Worm (Caenorhabditis elegans) whole organism, L3 larva: ENCODE results near the gene amx-1.

ENCODE experiments used
- R02D3.7 ChIP-seq: fragments of 150-350 bp; optimal IDR thresholded peaks from 2 replicates; lab custom pipeline; 2014; ENCODE audit warnings: missing biosample characterization, missing genetic modification characterization
- ZK546.5 ChIP-seq: sonication (generic microtip); optimal IDR thresholded peaks from 2 replicates; lab custom pipeline; 2017; ENCODE audit warnings: missing biosample characterization, missing genetic modification characterization
- aly-2 ChIP-seq: fragments of 150-350 bp; optimal IDR thresholded peaks from 2 replicates; lab custom pipeline; 2014; ENCODE audit warnings: missing biosample characterization, missing genetic modification characterization
- ama-1 ChIP-seq: fragments of 150-350 bp; optimal IDR thresholded peaks from 2 replicates; lab custom pipeline; 2018
- ceh-16 ChIP-seq: sonication (generic microtip); optimal IDR thresholded peaks from 2 replicates; lab custom pipeline; 2017; ENCODE audit warnings: missing biosample characterization, missing genetic modification characterization
- ceh-28 ChIP-seq: fragments of 150-350 bp; optimal IDR thresholded peaks from 2 replicates; lab custom pipeline; 2014; ENCODE audit warnings: missing biosample characterization, missing genetic modification reagents, missing genetic modification characterization
- ceh-82 ChIP-seq: fragments of 150-350 bp; optimal IDR thresholded peaks from 2 replicates; lab custom pipeline; 2014; ENCODE audit warnings: missing biosample characterization, missing genetic modification characterization
- daf-12 ChIP-seq: fragments of 150-350 bp; optimal IDR thresholded peaks from 2 replicates; lab custom pipeline; 2014; ENCODE audit warnings: missing biosample characterization, missing genetic modification reagents, missing genetic modification characterization
- egl-27 ChIP-seq: sonication (generic microtip); optimal IDR thresholded peaks from 4 replicates; lab custom pipeline; 2017; ENCODE audit warnings: missing biosample characterization, missing genetic modification reagents, missing genetic modification characterization
- egl-5 ChIP-seq: fragments of 150-350 bp; optimal IDR thresholded peaks from 2 replicates; lab custom pipeline; 2017; ENCODE audit warnings: missing biosample characterization, missing genetic modification reagents, missing genetic modification characterization, inconsistent platforms
- elt-2 ChIP-seq: sonication (generic microtip); optimal IDR thresholded peaks from 2 replicates; lab custom pipeline; 2016; ENCODE audit warnings: missing genetic modification reagents, mild to moderate bottlenecking, missing genetic modification characterization, missing compliant biosample characterization
- eor-1 ChIP-seq, 2 experiments: fragments of 150-350 bp; optimal IDR thresholded peaks; 2 replicates each; lab custom pipeline; 2014 to 2018; ENCODE audit warnings: missing biosample characterization in 2 of 2, missing genetic modification characterization in 2 of 2
- fkh-10 ChIP-seq: sonication (generic microtip); optimal IDR thresholded peaks from 2 replicates; lab custom pipeline; 2017; ENCODE audit warnings: missing biosample characterization, missing genetic modification reagents, missing genetic modification characterization
- fkh-2 ChIP-seq: fragments of 150-350 bp; optimal IDR thresholded peaks from 2 replicates; lab custom pipeline; 2014; ENCODE audit warnings: missing biosample characterization, missing genetic modification reagents, missing genetic modification characterization
- fos-1 ChIP-seq: fragments of 150-350 bp; optimal IDR thresholded peaks from 2 replicates; lab custom pipeline; 2014; ENCODE audit warnings: missing biosample characterization, missing genetic modification characterization
- hmg-11 ChIP-seq: sonication (generic microtip); optimal IDR thresholded peaks from 2 replicates; lab custom pipeline; 2016; ENCODE audit warnings: missing genetic modification characterization, missing compliant biosample characterization
- jun-1 ChIP-seq: fragments of 150-350 bp; optimal IDR thresholded peaks from 2 replicates; lab custom pipeline; 2014; ENCODE audit warnings: missing biosample characterization, missing genetic modification reagents, missing genetic modification characterization
- lin-15B ChIP-seq: fragments of 150-350 bp; optimal IDR thresholded peaks from 2 replicates; lab custom pipeline; 2014; ENCODE audit warnings: missing biosample characterization, missing genetic modification characterization
- lsy-12 ChIP-seq: sonication (generic microtip); optimal IDR thresholded peaks from 2 replicates; lab custom pipeline; 2016; ENCODE audit warnings: mild to moderate bottlenecking, missing genetic modification characterization, missing compliant biosample characterization
- mdl-1 ChIP-seq: fragments of 150-350 bp; optimal IDR thresholded peaks from 2 replicates; lab custom pipeline; 2014; ENCODE audit warnings: missing biosample characterization, missing genetic modification characterization
- mml-1 ChIP-seq: fragments of 150-350 bp; sonication (generic microtip); optimal IDR thresholded peaks from 3 replicates; lab custom pipeline; 2014; ENCODE audit warnings: missing biosample characterization, missing genetic modification characterization
- nfya-1 ChIP-seq: sonication (generic microtip); optimal IDR thresholded peaks from 2 replicates; lab custom pipeline; 2017; ENCODE audit warnings: missing genetic modification characterization, mild to moderate bottlenecking, missing compliant biosample characterization, antibody characterized with exemption, moderate library complexity; ENCODE audit not compliant: insufficient read depth
- nhr-11 ChIP-seq: fragments of 150-350 bp; optimal IDR thresholded peaks from 2 replicates; lab custom pipeline; 2014; ENCODE audit warnings: missing biosample characterization, missing genetic modification characterization
- nhr-12 ChIP-seq: fragments of 150-350 bp; optimal IDR thresholded peaks from 2 replicates; lab custom pipeline; 2014; ENCODE audit warnings: missing biosample characterization, missing genetic modification characterization
- nhr-23 ChIP-seq: fragments of 150-350 bp; optimal IDR thresholded peaks from 2 replicates; lab custom pipeline; 2014; ENCODE audit warnings: missing biosample characterization, missing genetic modification reagents, missing genetic modification characterization
- nhr-237 ChIP-seq: fragments of 150-350 bp; optimal IDR thresholded peaks from 2 replicates; lab custom pipeline; 2014; ENCODE audit warnings: missing biosample characterization, missing genetic modification characterization
- nhr-25 ChIP-seq: sonication (generic microtip); optimal IDR thresholded peaks from 2 replicates; lab custom pipeline; 2017; ENCODE audit warnings: missing biosample characterization, missing genetic modification characterization
- nhr-28 ChIP-seq: fragments of 150-350 bp; optimal IDR thresholded peaks from 2 replicates; lab custom pipeline; 2014; ENCODE audit warnings: missing biosample characterization, missing genetic modification characterization
- nhr-43 ChIP-seq: sonication (generic microtip); optimal IDR thresholded peaks from 2 replicates; lab custom pipeline; 2016; ENCODE audit warnings: mild to moderate bottlenecking, missing genetic modification characterization, missing compliant biosample characterization; ENCODE audit not compliant: poor library complexity, severe bottlenecking
- nhr-67 ChIP-seq: fragments of 150-350 bp; optimal IDR thresholded peaks from 2 replicates; lab custom pipeline; 2014; ENCODE audit warnings: missing biosample characterization, missing genetic modification characterization
- nhr-76 ChIP-seq: fragments of 150-350 bp; sonication (generic microtip); optimal IDR thresholded peaks from 5 replicates; lab custom pipeline; 2014; ENCODE audit warnings: missing biosample characterization, missing genetic modification characterization
- nhr-77 ChIP-seq: fragments of 150-350 bp; optimal IDR thresholded peaks from 2 replicates; lab custom pipeline; 2014; ENCODE audit warnings: missing biosample characterization, missing genetic modification characterization
- pha-4 ChIP-seq: fragments of 150-350 bp; optimal IDR thresholded peaks from 2 replicates; lab custom pipeline; 2014; ENCODE audit warnings: missing biosample characterization, missing genetic modification reagents, missing genetic modification characterization
- sea-2 ChIP-seq: fragments of 150-350 bp; sonication (generic microtip); optimal IDR thresholded peaks from 4 replicates; lab custom pipeline; 2014; ENCODE audit warnings: missing biosample characterization, missing genetic modification reagents, missing genetic modification characterization
- skn-1 ChIP-seq: fragments of 150-350 bp; optimal IDR thresholded peaks from 2 replicates; lab custom pipeline; 2014; ENCODE audit warnings: missing biosample characterization, missing genetic modification characterization
- snpc-4 ChIP-seq: fragments of 150-350 bp; optimal IDR thresholded peaks from 2 replicates; lab custom pipeline; 2014; ENCODE audit warnings: missing biosample characterization, missing genetic modification characterization
- tbx-2 ChIP-seq: sonication (generic microtip); optimal IDR thresholded peaks from 2 replicates; lab custom pipeline; 2016; ENCODE audit warnings: mild to moderate bottlenecking, missing genetic modification characterization, missing compliant biosample characterization
- unc-39 ChIP-seq: sonication (generic microtip); optimal IDR thresholded peaks from 4 replicates; lab custom pipeline; 2017; ENCODE audit warnings: missing biosample characterization, missing genetic modification characterization
- unc-62 ChIP-seq: fragments of 150-350 bp; sonication (generic microtip); optimal IDR thresholded peaks from 4 replicates; lab custom pipeline; 2014; ENCODE audit warnings: missing biosample characterization, missing genetic modification reagents, missing genetic modification characterization
- ztf-11 ChIP-seq: fragments of 150-350 bp; optimal IDR thresholded peaks from 2 replicates; lab custom pipeline; 2014; ENCODE audit warnings: missing biosample characterization, missing genetic modification characterization
- ztf-4 ChIP-seq: fragments of 150-350 bp; optimal IDR thresholded peaks from 2 replicates; lab custom pipeline; 2014; ENCODE audit warnings: missing biosample characterization, missing genetic modification characterization

amx-1 gene

DNA sequence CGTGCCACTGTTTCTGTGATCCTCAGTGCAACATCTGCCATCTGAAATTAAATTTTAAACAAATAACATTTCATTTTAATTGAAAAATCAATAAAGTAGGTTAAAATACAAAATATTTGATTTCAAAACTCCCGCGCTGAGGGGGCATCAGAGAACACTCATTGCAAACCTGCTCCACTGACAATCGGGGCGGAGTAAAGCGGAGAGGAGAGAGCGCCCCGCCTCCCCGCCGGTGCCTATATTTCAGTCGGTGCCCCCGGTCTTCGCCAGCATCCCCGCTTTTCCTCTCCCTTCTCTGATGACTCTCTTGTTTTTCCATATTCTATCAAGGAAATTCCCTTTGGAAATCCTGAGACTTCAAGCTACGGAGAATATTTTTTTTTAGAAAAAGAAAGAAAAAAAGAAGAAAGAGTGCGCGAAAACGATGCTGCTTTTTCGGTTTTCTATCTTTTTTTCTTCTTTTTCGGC lies 40.7 kb downstream of the amx-1 start, which contains the start of gene brc-1 (continued):
- no peak for TF ChIP-seq ztf-11 (tag; lab: Kevin White, UChicago)
- TF ChIP-seq nhr-43, result peak; percentile 56
- TF ChIP-seq mml-1 (tag; lab: Kevin White, UChicago), result no peak
- peak; percentile 97 for TF ChIP-seq ama-1
- no peak for TF ChIP-seq mdl-1 (tag; lab: Kevin White, UChicago)
- peak; percentile 18 for TF ChIP-seq unc-62
- no peak for TF ChIP-seq unc-39 (tag; lab: Kevin White, UChicago)
- peak; percentile 9 for TF ChIP-seq ZK546.5 (tag; lab: Kevin White, UChicago)
- TF ChIP-seq ceh-16 (tag; lab: Kevin White, UChicago), result no peak
- peak; percentile 32 for TF ChIP-seq ceh-82 (tag; lab: Kevin White, UChicago)
- no peak for TF ChIP-seq aly-2 (tag; lab: Kevin White, UChicago)

DNA sequence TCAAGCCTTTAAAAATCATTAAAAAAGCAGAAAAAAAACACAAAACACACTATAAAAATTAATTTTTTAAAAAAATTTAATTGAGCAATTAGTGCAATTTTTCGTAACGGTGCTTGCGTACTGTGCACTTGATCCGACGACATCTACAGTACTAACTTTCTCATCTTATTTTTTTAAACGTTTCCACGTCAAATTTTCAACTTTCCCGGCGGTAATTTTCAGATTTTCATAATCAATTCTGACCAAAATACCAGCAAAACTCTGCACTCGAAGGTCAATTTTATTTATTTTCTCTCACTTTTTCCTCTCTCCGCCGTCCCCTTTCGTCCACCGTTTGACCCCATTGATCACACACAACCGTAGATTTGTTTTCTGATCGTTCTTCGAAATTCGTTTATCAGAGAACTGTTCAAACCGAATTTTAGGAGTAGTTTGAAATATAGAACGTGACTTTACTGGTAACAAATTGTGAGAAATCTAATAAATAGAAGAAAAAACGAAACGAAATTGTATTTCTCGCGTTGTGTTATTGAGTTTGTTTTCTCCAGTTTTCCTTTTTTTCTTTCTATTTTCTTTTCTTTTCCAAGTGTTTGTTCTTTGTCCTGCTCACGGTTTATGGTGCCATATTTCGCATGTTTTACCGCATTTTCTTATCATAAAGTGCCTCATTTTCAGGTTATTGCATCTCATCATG lies 41.8 kb downstream of the amx-1 start, which contains the start of gene acs-19:
TSS of gene acs-19 (plus strand) at position 676 of the 694 bp plus-strand sequence.
- TF ChIP-seq mml-1 (tag; lab: Kevin White, UChicago), result no peak
- TF ChIP-seq ceh-16 (tag; lab: Kevin White, UChicago), result no peak
- TF ChIP-seq tbx-2 (tag; lab: Kevin White, UChicago), result no peak
- TF ChIP-seq R02D3.7 (tag; lab: Kevin White, UChicago), result no peak
- no peak for TF ChIP-seq unc-39 (tag; lab: Kevin White, UChicago)
- peak; percentile 19 for TF ChIP-seq fkh-10 (GFP tag; lab: Kevin White, UChicago)
- no peak for TF ChIP-seq ceh-82 (tag; lab: Kevin White, UChicago)
- TF ChIP-seq egl-27 (tag; lab: Kevin White, UChicago), result no peak
- no peak for TF ChIP-seq lin-15B
- no peak for TF ChIP-seq jun-1
- TF ChIP-seq egl-5 (tag; lab: Kevin White, UChicago), result no peak
- peak; percentile 23 for TF ChIP-seq elt-2 (tag; lab: Kevin White, UChicago)
- TF ChIP-seq nhr-76 (tag; lab: Kevin White, UChicago), result no peak
- peak; percentile 5 for TF ChIP-seq pha-4 (tag; lab: Kevin White, UChicago)
- no peak for TF ChIP-seq ceh-28 (tag; lab: Kevin White, UChicago)
- TF ChIP-seq eor-1 (tag; optimal IDR thresholded peaks at IDR 0.05; lab: Kevin White, UChicago), result no peak
- peak; percentile 26 for TF ChIP-seq ama-1
- no peak for TF ChIP-seq ZK546.5 (tag; lab: Kevin White, UChicago)
- TF ChIP-seq hmg-11 (tag; lab: Kevin White, UChicago), result peak; percentile 14
- no peak for TF ChIP-seq nhr-25 (tag; lab: Kevin White, UChicago)
- TF ChIP-seq nhr-67 (tag; lab: Kevin White, UChicago), result no peak
- no peak for TF ChIP-seq nhr-28 (tag; lab: Kevin White, UChicago)
- TF ChIP-seq nhr-43, result peak; percentile 2
- no peak for TF ChIP-seq skn-1 (tag; lab: Kevin White, UChicago)
- TF ChIP-seq fos-1, result no peak
- no peak for TF ChIP-seq snpc-4 (tag; lab: Kevin White, UChicago)
- TF ChIP-seq sea-2 (GFP tag; lab: Kevin White, UChicago), result no peak
- no peak for TF ChIP-seq nhr-12
- no peak for TF ChIP-seq nhr-237 (tag; lab: Kevin White, UChicago)

DNA sequence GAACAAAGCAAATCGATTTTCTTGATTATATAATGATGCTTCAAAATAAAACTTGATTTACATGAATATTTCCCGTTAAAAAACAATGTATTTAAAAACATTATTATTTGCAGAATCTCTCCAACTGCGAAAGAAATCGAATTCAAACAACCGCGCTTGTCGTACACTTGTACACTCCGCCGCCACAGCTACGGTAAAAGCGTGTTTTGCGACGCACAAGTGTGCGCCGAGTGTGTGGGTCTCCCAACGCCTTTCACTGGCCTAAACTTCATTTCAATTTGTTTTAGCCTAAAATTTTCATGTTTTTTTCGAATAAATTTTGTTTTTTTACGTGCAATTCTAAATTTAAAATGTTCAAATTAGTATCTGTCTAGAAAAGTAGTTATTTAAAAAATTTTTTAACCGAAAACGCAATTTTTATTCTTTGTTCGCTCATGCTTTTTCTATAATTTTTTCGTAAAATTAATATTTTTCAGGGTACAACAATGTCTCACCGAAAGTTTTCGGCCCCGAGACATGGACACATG lies 45.2 kb downstream of the amx-1 start, which contains the start of gene rpl-3:
TSS of gene rpl-3 (plus strand) at position 477 of the 527 bp plus-strand sequence.
- TF ChIP-seq fkh-2 (tag; lab: Kevin White, UChicago) (peak; percentile 90), nhr-11 (tag; lab: Kevin White, UChicago) (peak; percentile 100), nhr-43 (peak; percentile 99), skn-1 (tag; lab: Kevin White, UChicago) (peak; percentile 99), lsy-12 (tag; lab: Kevin White, UChicago) (peak; percentile 100), ceh-82 (tag; lab: Kevin White, UChicago) (peak; percentile 100), nhr-28 (tag; lab: Kevin White, UChicago) (peak; percentile 99), unc-39 (tag; lab: Kevin White, UChicago) (peak; percentile 65), ztf-11 (tag; lab: Kevin White, UChicago) (peak; percentile 80), nhr-76 (tag; lab: Kevin White, UChicago) (peak; percentile 96), jun-1 (peak; percentile 100), pha-4 (tag; lab: Kevin White, UChicago) (peak; percentile 100), ztf-4 (tag; lab: Kevin White, UChicago) (peak; percentile 98), egl-27 (tag; lab: Kevin White, UChicago) (peak; percentile 99), nhr-23 (tag; lab: Kevin White, UChicago) (peak; percentile 100), mml-1 (tag; lab: Kevin White, UChicago) (no peak), sea-2 (GFP tag; lab: Kevin White, UChicago) (peak; percentile 72), nhr-77 (tag; lab: Kevin White, UChicago) (peak; percentile 97), ceh-16 (tag; lab: Kevin White, UChicago) (peak; percentile 85), R02D3.7 (tag; lab: Kevin White, UChicago) (peak; percentile 98), aly-2 (tag; lab: Kevin White, UChicago) (peak; percentile 100), nhr-12 (peak; percentile 43), fos-1 (peak; percentile 100), ZK546.5 (tag; lab: Kevin White, UChicago) (peak; percentile 85), mdl-1 (tag; lab: Kevin White, UChicago) (peak; percentile 93), ceh-28 (tag; lab: Kevin White, UChicago) (peak; percentile 98), fkh-10 (GFP tag; lab: Kevin White, UChicago) (peak; percentile 100), daf-12 (tag; lab: Kevin White, UChicago) (peak; percentile 98), nhr-25 (tag; lab: Kevin White, UChicago) (peak; percentile 100), egl-5 (tag; lab: Kevin White, UChicago) (peak; percentile 98), unc-62 (peak; percentile 100), hmg-11 (tag; lab: Kevin White, UChicago) (peak; percentile 100), ama-1 (peak; percentile 94), nfya-1 (tag; lab: Kevin White, UChicago) (peak; percentile 100), eor-1 (tag; optimal IDR thresholded peaks at IDR 0.05; lab: Kevin White, UChicago) (peak in 1 of 2 experiments; percentile 21), lin-15B (peak; percentile 100)
